Worm (Caenorhabditis elegans) whole organism, L1 larva: ENCODE measurements around the gene pgap-3.

Experiments used
- alr-1 ChIP-seq: fragments of 200-800 bp; sonication (Bioruptor generic); optimal IDR thresholded peaks from 2 replicates; lab custom pipeline; 2018; ENCODE audit warnings: borderline replicate concordance, mild to moderate bottlenecking, missing genetic modification characterization, missing compliant biosample characterization
- dsc-1 ChIP-seq: sonication (generic microtip); optimal IDR thresholded peaks from 2 replicates; lab custom pipeline; 2016; ENCODE audit warnings: mild to moderate bottlenecking, missing genetic modification characterization, missing compliant biosample characterization
- elt-3 ChIP-seq, 6 experiments: fragments of 150-350 bp in 1 of 6; sonication (generic microtip); optimal IDR thresholded peaks; 2 replicates each; lab custom pipeline; 2017 to 2018; ENCODE audit warnings: missing biosample characterization in 6 of 6, missing genetic modification characterization in 6 of 6, inconsistent platforms in 1 of 6
- grh-1 ChIP-seq: fragments of 200-800 bp; sonication (Bioruptor generic); IDR thresholded peaks from 2 replicates; pipeline ENCODE4 v1.3.6; 2022; ENCODE audit warnings: missing genetic modification reagents, missing genetic modification characterization, missing compliant biosample characterization
- lin-15B ChIP-seq: fragments of 150-350 bp; sonication (generic microtip); optimal IDR thresholded peaks from 3 replicates; lab custom pipeline; 2014; ENCODE audit warnings: missing biosample characterization, missing genetic modification characterization
- nhr-11 ChIP-seq: fragments of 150-350 bp; optimal IDR thresholded peaks from 2 replicates; lab custom pipeline; 2014; ENCODE audit warnings: missing biosample characterization, missing genetic modification characterization
- nhr-12 ChIP-seq: sonication (generic microtip); optimal IDR thresholded peaks from 2 replicates; lab custom pipeline; 2017; ENCODE audit warnings: missing biosample characterization, missing genetic modification characterization
- nhr-76 ChIP-seq: sonication (generic microtip); optimal IDR thresholded peaks from 2 replicates; lab custom pipeline; 2017; ENCODE audit warnings: missing biosample characterization, missing genetic modification characterization
- pax-3 ChIP-seq: fragments of 200-800 bp; sonication (Bioruptor generic); optimal IDR thresholded peaks from 2 replicates; lab custom pipeline; 2018; ENCODE audit warnings: mild to moderate bottlenecking, missing genetic modification characterization, moderate library complexity, missing compliant biosample characterization
- rnt-1 ChIP-seq: sonication (generic microtip); optimal IDR thresholded peaks from 2 replicates; lab custom pipeline; 2016; ENCODE audit warnings: mild to moderate bottlenecking, missing genetic modification characterization, moderate library complexity, missing compliant biosample characterization
- snpc-4 ChIP-seq: fragments of 150-350 bp; optimal IDR thresholded peaks from 2 replicates; lab custom pipeline; 2014; ENCODE audit warnings: missing biosample characterization, missing genetic modification characterization
- unc-130 ChIP-seq: fragments of 150-350 bp; optimal IDR thresholded peaks from 2 replicates; lab custom pipeline; 2017; ENCODE audit warnings: missing biosample characterization, missing genetic modification characterization, inconsistent platforms
- ztf-11 ChIP-seq, 2 experiments: sonication (generic microtip); optimal IDR thresholded peaks; 2 replicates each; lab custom pipeline; 2016 to 2017; ENCODE audit warnings: missing genetic modification characterization in 2 of 2, missing biosample characterization in 1 of 2, missing compliant biosample characterization in 1 of 2

- TF ChIP-seq dsc-1 (tag; lab: Kevin White, UChicago) (no peak), elt-3 (tag; optimal IDR thresholded peaks at IDR 0.05; lab: Kevin White, UChicago) (no peak), pax-3 (tag; lab: Kevin White, UChicago) (no peak), ztf-11 (tag; optimal IDR thresholded peaks at IDR 0.05; lab: Kevin White, UChicago) (no peak), alr-1 (no peak), lin-15B (no peak), grh-1 (GFP tag; lab: Robert Waterston, UW) (no peak), nhr-12 (no peak), unc-130 (tag; lab: Kevin White, UChicago) (no peak), snpc-4 (tag; lab: Kevin White, UChicago) (no peak), nhr-76 (tag; lab: Kevin White, UChicago) (no peak), rnt-1 (tag; lab: Kevin White, UChicago) (no peak), nhr-11 (tag; lab: Kevin White, UChicago) (no peak)
Measured at ce11 chrV:6010642-6011041, 37.1 kb downstream of the pgap-3 start.
